Worm (Caenorhabditis elegans) whole organism, young adult: ENCODE results near the gene arrd-12.

Experiments used
- F49E8.2 ChIP-seq: sonication (generic microtip); optimal IDR thresholded peaks from 3 replicates; lab custom pipeline; 2017; ENCODE audit warnings: missing genetic modification characterization, mild to moderate bottlenecking, missing compliant biosample characterization, antibody characterized with exemption, moderate library complexity; ENCODE audit not compliant: insufficient read depth
- ccch-3 ChIP-seq: fragments of 200-800 bp; sonication (Bioruptor generic); optimal IDR thresholded peaks from 2 replicates; lab custom pipeline; 2018; ENCODE audit warnings: mild to moderate bottlenecking, missing genetic modification characterization, missing compliant biosample characterization
- ceh-40 ChIP-seq: fragments of 200-800 bp; sonication (Bioruptor generic); IDR thresholded peaks from 2 replicates; pipeline ENCODE4 v1.3.6; 2022; ENCODE audit warnings: missing genetic modification characterization, missing compliant biosample characterization
- madf-8 ChIP-seq: fragments of 200-800 bp; sonication (Bioruptor generic); conservative IDR thresholded peaks from 2 replicates; pipeline ENCODE4 v1.3.6; 2022; ENCODE audit warnings: missing genetic modification reagents, missing genetic modification characterization, missing compliant biosample characterization
- rcor-1 ChIP-seq: fragments of 200-800 bp; sonication (Bioruptor generic); IDR thresholded peaks from 2 replicates; pipeline ENCODE4 v1.3.6; 2022; ENCODE audit warnings: missing genetic modification reagents, missing genetic modification characterization, missing compliant biosample characterization
- snpc-3.4 ChIP-seq: sonication (generic microtip); optimal IDR thresholded peaks from 2 replicates; lab custom pipeline; 2017; ENCODE audit warnings: missing genetic modification characterization, mild to moderate bottlenecking, missing compliant biosample characterization, antibody characterized with exemption, moderate library complexity, missing genotype, missing genetic modification reagents
- unc-62 ChIP-seq: fragments of 150-350 bp; optimal IDR thresholded peaks from 2 replicates; lab custom pipeline; 2014; ENCODE audit warnings: missing biosample characterization, missing genetic modification reagents, missing genetic modification characterization

DNA sequence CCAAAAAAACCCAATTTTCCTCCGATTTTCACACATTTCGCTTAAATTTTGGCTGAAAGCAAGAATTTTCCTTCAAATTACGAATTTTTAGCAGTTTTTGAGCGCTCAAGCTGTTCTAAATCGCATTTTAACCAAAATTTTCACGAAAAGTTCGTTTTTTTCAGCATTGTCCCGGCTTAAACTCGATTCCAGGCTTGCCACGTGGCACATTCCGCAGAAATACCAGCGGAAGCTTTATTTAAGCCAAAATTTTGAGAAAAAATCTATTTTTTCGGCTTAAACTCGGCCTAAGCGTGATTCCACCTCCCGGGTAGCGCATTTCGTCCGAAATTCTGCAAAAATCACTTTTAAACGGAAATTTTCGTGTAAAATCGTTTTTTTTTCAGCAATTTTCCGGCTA is 42.3 kb upstream of the arrd-12 start:
- TF ChIP-seq F49E8.2 (tag; lab: Kevin White, UChicago), result no peak
- no peak for TF ChIP-seq snpc-3.4 (tag; lab: Kevin White, UChicago)
- no peak for TF ChIP-seq madf-8 (GFP tag; lab: Robert Waterston, UW)
- TF ChIP-seq unc-62 (GFP tag; lab: Kevin White, UChicago), result no peak
- no peak for TF ChIP-seq ccch-3 (GFP tag; lab: Kevin White, UChicago)
- TF ChIP-seq ceh-40, result no peak
- no peak for TF ChIP-seq rcor-1 (GFP tag; lab: Robert Waterston, UW)
